Fruit fly (Drosophila melanogaster) whole organism, embryonic: Measurements from ENCODE around the gene Ac13E.

Experiments
- Abd-B ChIP-seq: fragments of 200-800 bp; sonication (Bioruptor generic); optimal IDR thresholded peaks from 2 replicates; lab custom pipeline; 2018; ENCODE audit warnings: missing biosample characterization, mild to moderate bottlenecking, missing genetic modification characterization, moderate library complexity
- Ada2b ChIP-seq: fragments of 200-800 bp; sonication (Bioruptor generic); IDR thresholded peaks from 2 replicates; pipeline ENCODE4 v1.3.6; 2022; ENCODE audit warnings: missing biosample characterization, missing genetic modification characterization
- Aef1 ChIP-seq: fragments of 200-800 bp; sonication (Bioruptor generic); IDR thresholded peaks from 3 replicates; pipeline ENCODE4 v1.3.6; 2022; ENCODE audit warnings: missing biosample characterization, missing genetic modification characterization
- Atf6 ChIP-seq: fragments of 200-800 bp; sonication (Bioruptor generic); IDR thresholded peaks from 2 replicates; pipeline ENCODE4 v1.3.6; 2022; ENCODE audit warnings: missing biosample characterization, missing genetic modification characterization
- B-H2 ChIP-seq: fragments of 200-800 bp; sonication (Bioruptor generic); optimal IDR thresholded peaks from 2 replicates; lab custom pipeline; 2018; ENCODE audit warnings: missing biosample characterization, mild to moderate bottlenecking, missing genetic modification characterization
- Bgb ChIP-seq: fragments of 200-800 bp; sonication (Bioruptor generic); IDR thresholded peaks from 2 replicates; pipeline ENCODE4 v1.3.6; 2022; ENCODE audit warnings: missing biosample characterization, missing genetic modification characterization; ENCODE audit not compliant: partially characterized antibody
- CG10431 ChIP-seq: fragments of 200-800 bp; sonication (Bioruptor generic); optimal IDR thresholded peaks from 3 replicates; lab custom pipeline; 2018; ENCODE audit warnings: missing biosample characterization, mild to moderate bottlenecking, missing genetic modification characterization
- CG12659 ChIP-seq: fragments of 200-800 bp; sonication (Bioruptor generic); optimal IDR thresholded peaks from 3 replicates; lab custom pipeline; 2017; ENCODE audit warnings: mild to moderate bottlenecking, missing biosample characterization, missing genetic modification reagents, missing genetic modification characterization
- CG13287 ChIP-seq: fragments of 200-800 bp; sonication (Bioruptor generic); IDR thresholded peaks from 2 replicates; pipeline ENCODE4 v1.3.6; 2022; ENCODE audit warnings: missing biosample characterization, missing genetic modification characterization; ENCODE audit not compliant: partially characterized antibody
- CG13424 ChIP-seq: fragments of 200-800 bp; sonication (Bioruptor generic); optimal IDR thresholded peaks from 2 replicates; lab custom pipeline; 2019; ENCODE audit warnings: missing biosample characterization, mild to moderate bottlenecking, missing genetic modification characterization, moderate library complexity
- CG13775 ChIP-seq: fragments of 200-800 bp; sonication (Bioruptor generic); optimal IDR thresholded peaks from 3 replicates; lab custom pipeline; 2017; ENCODE audit warnings: missing biosample characterization, mild to moderate bottlenecking, missing genetic modification characterization
- CG14860 ChIP-seq: fragments of 200-800 bp; sonication (Bioruptor generic); IDR thresholded peaks from 3 replicates; pipeline ENCODE4 v1.3.6; 2022; ENCODE audit warnings: missing biosample characterization, missing genetic modification characterization; ENCODE audit not compliant: partially characterized antibody
- CG1647 ChIP-seq: fragments of 200-800 bp; sonication (Bioruptor generic); optimal IDR thresholded peaks from 3 replicates; lab custom pipeline; 2016; ENCODE audit warnings: missing biosample characterization, missing genetic modification characterization
- CG17385 ChIP-seq: fragments of 200-800 bp; sonication (Bioruptor generic); optimal IDR thresholded peaks from 3 replicates; lab custom pipeline; 2018; ENCODE audit warnings: missing biosample characterization, mild to moderate bottlenecking, missing genetic modification characterization
- CG17829 ChIP-seq: fragments of 200-800 bp; optimal IDR thresholded peaks from 2 replicates; lab custom pipeline; 2019; ENCODE audit warnings: missing biosample characterization, mild to moderate bottlenecking, missing genetic modification characterization, moderate library complexity
- CG18011 ChIP-seq: fragments of 200-800 bp; sonication (Bioruptor generic); optimal IDR thresholded peaks from 2 replicates; lab custom pipeline; 2017; ENCODE audit warnings: missing biosample characterization, missing genetic modification characterization, mild to moderate bottlenecking, moderate library complexity, missing genotype
- CG2120 ChIP-seq: fragments of 200-800 bp; sonication (Bioruptor generic); optimal IDR thresholded peaks from 3 replicates; lab custom pipeline; 2016; ENCODE audit warnings: missing biosample characterization, missing genetic modification characterization
- CG30403 ChIP-seq: fragments of 200-800 bp; sonication (Bioruptor generic); optimal IDR thresholded peaks from 3 replicates; lab custom pipeline; 2016; ENCODE audit warnings: missing biosample characterization, missing genetic modification characterization
- CG4424 ChIP-seq: fragments of 200-800 bp; sonication (Bioruptor generic); optimal IDR thresholded peaks from 3 replicates; lab custom pipeline; 2016; ENCODE audit warnings: missing biosample characterization, missing genetic modification characterization
- CG4854 ChIP-seq: fragments of 200-800 bp; sonication (Bioruptor generic); optimal IDR thresholded peaks from 2 replicates; lab custom pipeline; 2016; ENCODE audit warnings: missing biosample characterization, missing genetic modification characterization, inconsistent platforms
- CG5245 ChIP-seq: fragments of 200-800 bp; sonication (Bioruptor generic); optimal IDR thresholded peaks from 3 replicates; lab custom pipeline; 2016; ENCODE audit warnings: missing biosample characterization, missing genetic modification characterization
- CG7963 ChIP-seq: fragments of 200-800 bp; sonication (Bioruptor generic); IDR thresholded peaks from 3 replicates; pipeline ENCODE4 v1.3.6; 2022; ENCODE audit warnings: missing biosample characterization, missing genetic modification characterization; ENCODE audit not compliant: partially characterized antibody
- CG8388 ChIP-seq: fragments of 200-800 bp; sonication (Bioruptor generic); optimal IDR thresholded peaks from 2 replicates; lab custom pipeline; 2019; ENCODE audit warnings: missing biosample characterization, mild to moderate bottlenecking, missing genetic modification characterization, moderate library complexity
- CG9437 ChIP-seq: fragments of 200-800 bp; sonication (Bioruptor generic); optimal IDR thresholded peaks from 2 replicates; lab custom pipeline; 2018; ENCODE audit warnings: missing biosample characterization, mild to moderate bottlenecking, missing genetic modification characterization
- CG9797 ChIP-seq: fragments of 200-800 bp; sonication (Bioruptor generic); optimal IDR thresholded peaks from 3 replicates; lab custom pipeline; 2018; ENCODE audit warnings: missing biosample characterization, mild to moderate bottlenecking, missing genetic modification characterization
- Dp ChIP-seq: fragments of 200-800 bp; sonication (Bioruptor generic); optimal IDR thresholded peaks from 2 replicates; lab custom pipeline; 2018; ENCODE audit warnings: missing biosample characterization, mild to moderate bottlenecking, missing genetic modification characterization, moderate library complexity
- Dref ChIP-seq: fragments of 200-800 bp; sonication (Bioruptor generic); IDR thresholded peaks from 2 replicates; pipeline ENCODE4 v1.3.6; 2022; ENCODE audit warnings: missing biosample characterization, missing genetic modification characterization
- Fer1 ChIP-seq: fragments of 200-800 bp; sonication (Bioruptor generic); optimal IDR thresholded peaks from 2 replicates; lab custom pipeline; 2017; ENCODE audit warnings: missing biosample characterization, mild to moderate bottlenecking, missing genetic modification characterization
- HLH4C ChIP-seq: fragments of 200-800 bp; sonication (Bioruptor generic); IDR thresholded peaks from 3 replicates; pipeline ENCODE4 v1.3.6; 2022; ENCODE audit warnings: missing biosample characterization, missing genetic modification characterization; ENCODE audit not compliant: partially characterized antibody
- HLHmδ ChIP-seq: fragments of 200-800 bp; sonication (Bioruptor generic); optimal IDR thresholded peaks from 2 replicates; lab custom pipeline; 2018; ENCODE audit warnings: missing biosample characterization, mild to moderate bottlenecking, missing genetic modification characterization, moderate library complexity
- Hr3 ChIP-seq: fragments of 200-800 bp; sonication (Bioruptor generic); optimal IDR thresholded peaks from 3 replicates; lab custom pipeline; 2016; ENCODE audit warnings: missing biosample characterization, missing genetic modification characterization
- Oli ChIP-seq: fragments of 200-800 bp; sonication (Bioruptor generic); optimal IDR thresholded peaks from 2 replicates; lab custom pipeline; 2018; ENCODE audit warnings: missing biosample characterization, mild to moderate bottlenecking, missing genetic modification characterization, moderate library complexity
- Opbp ChIP-seq: fragments of 200-800 bp; sonication (Bioruptor generic); IDR thresholded peaks from 3 replicates; pipeline ENCODE4 v1.3.6; 2022; ENCODE audit warnings: missing biosample characterization, missing genetic modification characterization; ENCODE audit not compliant: partially characterized antibody
- Ravus ChIP-seq: fragments of 200-800 bp; sonication (Bioruptor generic); IDR thresholded peaks from 2 replicates; pipeline ENCODE4 v1.3.6; 2022; ENCODE audit warnings: missing biosample characterization, missing genetic modification characterization
- Sry-δ ChIP-seq: fragments of 200-800 bp; sonication (Bioruptor generic); optimal IDR thresholded peaks from 2 replicates; lab custom pipeline; 2016; ENCODE audit warnings: missing biosample characterization, missing genetic modification characterization
- Xrp1 ChIP-seq: fragments of 200-800 bp; sonication (Bioruptor generic); IDR thresholded peaks from 2 replicates; pipeline ENCODE4 v1.3.6; 2022; ENCODE audit warnings: missing biosample characterization, missing genetic modification characterization
- al ChIP-seq: fragments of 200-800 bp; sonication (Bioruptor generic); IDR thresholded peaks from 2 replicates; pipeline ENCODE4 v1.3.6; 2022; ENCODE audit warnings: missing biosample characterization, missing genetic modification characterization
- bcd ChIP-seq: fragments of 200-800 bp; sonication (Bioruptor generic); optimal IDR thresholded peaks from 2 replicates; lab custom pipeline; 2017; ENCODE audit warnings: missing biosample characterization, mild to moderate bottlenecking, missing genetic modification characterization
- bowl ChIP-seq: fragments of 200-800 bp; sonication (Bioruptor generic); IDR thresholded peaks from 2 replicates; pipeline ENCODE4 v1.3.6; 2022; ENCODE audit warnings: missing biosample characterization, missing genetic modification characterization
- br ChIP-seq: fragments of >200 bp; optimal IDR thresholded peaks from 2 replicates; lab custom pipeline; 2017
- cwo ChIP-seq: fragments of 200-800 bp; sonication (Bioruptor generic); optimal IDR thresholded peaks from 3 replicates; lab custom pipeline; 2017; ENCODE audit warnings: missing biosample characterization, missing genetic modification characterization, mild to moderate bottlenecking, moderate library complexity, missing genetic modification reagents
- ewg ChIP-seq: fragments of 200-800 bp; sonication (Bioruptor generic); optimal IDR thresholded peaks from 3 replicates; lab custom pipeline; 2017; ENCODE audit warnings: mild to moderate bottlenecking, missing biosample characterization, missing genetic modification reagents, missing genetic modification characterization
- hth ChIP-seq: fragments of >200 bp; optimal IDR thresholded peaks from 2 replicates; lab custom pipeline; 2017; ENCODE audit warnings: inconsistent platforms
- inv ChIP-seq: fragments of 200-800 bp; sonication (Bioruptor generic); IDR thresholded peaks from 2 replicates; pipeline ENCODE4 v1.3.6; 2022; ENCODE audit warnings: missing biosample characterization, missing genetic modification characterization; ENCODE audit not compliant: partially characterized antibody
- pan ChIP-seq, 4 experiments: fragments of >200 bp in 3 of 4; fragments of 200-800 bp in 1 of 4; sonication (Bioruptor generic) in 1 of 4; optimal IDR thresholded peaks in 3 of 4; IDR thresholded peaks in 1 of 4; 2 replicates each; pipeline versions ENCODE4 v1.3.6 to Lab custom; 2017 to 2022; ENCODE audit warnings: missing biosample characterization in 2 of 4, missing genetic modification characterization in 2 of 4, mixed read lengths in 1 of 4
- stwl ChIP-seq: fragments of 200-800 bp; sonication (Bioruptor generic); optimal IDR thresholded peaks from 3 replicates; lab custom pipeline; 2018; ENCODE audit warnings: missing biosample characterization, mild to moderate bottlenecking, missing genetic modification characterization, moderate library complexity
- vfl ChIP-seq: fragments of 200-800 bp; sonication (Bioruptor generic); optimal IDR thresholded peaks from 2 replicates; lab custom pipeline; 2016; ENCODE audit warnings: missing biosample characterization, missing genetic modification characterization
- vvl ChIP-seq: fragments of 200-800 bp; sonication (Bioruptor generic); IDR thresholded peaks from 2 replicates; pipeline ENCODE4 v1.3.6; 2022; ENCODE audit warnings: missing biosample characterization, missing genetic modification characterization
- zfh2 ChIP-seq: fragments of 200-800 bp; sonication (Bioruptor generic); optimal IDR thresholded peaks from 2 replicates; lab custom pipeline; 2016; ENCODE audit warnings: missing biosample characterization, missing genetic modification characterization

Gene Ac13E

DNA sequence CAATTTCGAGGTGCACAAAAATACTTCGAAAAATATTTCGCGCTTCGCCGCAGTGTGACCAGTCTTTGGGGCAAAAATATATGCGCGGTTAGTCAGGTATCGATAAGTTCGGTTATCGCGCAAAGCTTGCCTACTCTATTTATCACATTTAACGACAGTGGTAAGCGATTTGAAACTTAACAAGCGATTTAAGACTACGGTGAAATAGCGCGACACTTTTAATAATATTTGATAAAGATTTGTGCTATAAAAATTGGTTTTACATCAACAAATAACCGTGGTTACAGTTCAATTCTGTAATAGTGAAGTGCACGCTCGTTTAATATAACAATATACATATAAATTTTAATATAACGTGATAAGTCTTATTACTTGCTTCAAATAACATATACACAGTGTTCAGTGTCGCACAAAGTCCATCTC is 78.7 kb downstream of the Ac13E start, which contains the start of gene mh:
mh (minus strand) TSS at position 34 of the 423 bp plus-strand sequence.
- TF ChIP-seq CG9797 (GFP tag; lab: Kevin White, UChicago) (peak; percentile 63), Oli (peak; percentile 9), vvl (GFP tag; lab: Robert Waterston, UW) (peak; percentile 15; the same call in 1 of the 2 replicates), Atf6 (GFP tag; lab: Robert Waterston, UW) (no peak), pan (optimal IDR thresholded peaks at IDR 0.05; lab: Kevin White, UChicago) (no peak), pan (GFP tag; optimal IDR thresholded peaks at IDR 0.05 in 1 of 2, IDR thresholded peaks at IDR 0.05 in 1 of 2) (no peak), inv (GFP tag; lab: Robert Waterston, UW) (peak; percentile 50; the same call in 1 of the 2 replicates), CG10431 (no peak), vfl (no peak), CG7963 (GFP tag; lab: Robert Waterston, UW) (0 out of 3 replicates have a peak, but pooled peaks have one; percentile 50), bcd (GFP tag; lab: Kevin White, UChicago) (peak; percentile 28), Sry-δ (GFP tag; lab: Kevin White, UChicago) (peak; percentile 80), CG4854 (GFP tag; lab: Kevin White, UChicago) (no peak), CG9437 (GFP tag; lab: Kevin White, UChicago) (peak; percentile 52), Opbp (peak; percentile 78), CG30403 (peak; percentile 52), CG5245 (peak; percentile 16), CG17385 (GFP tag; lab: Kevin White, UChicago) (peak; percentile 19), CG14860 (GFP tag; lab: Robert Waterston, UW) (peak; percentile 50; the same call in 1 of the 3 replicates), HLH4C (peak; percentile 58), Abd-B (GFP tag; lab: Kevin White, UChicago) (peak; percentile 64), al (GFP tag; lab: Robert Waterston, UW) (0 out of 2 replicates have a peak, but pooled peaks have one; percentile 33), zfh2 (GFP tag; lab: Kevin White, UChicago) (no peak), Fer1 (peak; percentile 20), Dp (peak; percentile 77), CG12659 (GFP tag; lab: Kevin White, UChicago) (peak; percentile 50), br (lab: Kevin White, UChicago) (no peak), CG17829 (tag; lab: Kevin White, UChicago) (peak; percentile 9), CG8388 (GFP tag; lab: Kevin White, UChicago) (no peak), bowl (no peak), Dref (GFP tag; lab: Robert Waterston, UW) (peak; percentile 80), Aef1 (GFP tag; lab: Robert Waterston, UW) (0 out of 3 replicates have a peak, but pooled peaks have one; percentile 20), CG13287 (peak; percentile 73), CG13775 (peak; percentile 64), CG18011 (GFP tag; lab: Kevin White, UChicago) (peak; percentile 8), CG2120 (peak; percentile 24), Ada2b (peak; percentile 48), cwo (GFP tag; lab: Kevin White, UChicago) (no peak), CG4424 (GFP tag; lab: Kevin White, UChicago) (peak; percentile 31), Ravus (GFP tag; lab: Robert Waterston, UW) (no peak), Xrp1 (GFP tag; lab: Robert Waterston, UW) (peak; percentile 11; the same call in 1 of the 2 replicates), ewg (GFP tag; lab: Kevin White, UChicago) (peak; percentile 60), hth (lab: Kevin White, UChicago) (no peak), CG1647 (GFP tag; lab: Kevin White, UChicago) (no peak), Hr3 (GFP tag; lab: Kevin White, UChicago) (no peak), B-H2 (GFP tag; lab: Kevin White, UChicago) (no peak), Bgb (GFP tag; lab: Robert Waterston, UW) (peak; percentile 60), CG13424 (tag; lab: Kevin White, UChicago) (peak; percentile 48), HLHmδ (GFP tag; lab: Kevin White, UChicago) (no peak), stwl (tag; lab: Kevin White, UChicago) (peak; percentile 38)
